Worm (Caenorhabditis elegans) whole organism, young adult: ENCODE measurements around the gene C01G12.16.

Experiments
- B0019.2 ChIP-seq: fragments of 200-800 bp; sonication (Bioruptor generic); conservative IDR thresholded peaks from 2 replicates; pipeline ENCODE4 v1.3.6; 2022; ENCODE audit warnings: missing genetic modification reagents, missing genetic modification characterization, missing compliant biosample characterization
- B0336.3 ChIP-seq: fragments of 200-800 bp; sonication (Bioruptor generic); IDR thresholded peaks from 2 replicates; pipeline ENCODE4 v1.3.6; 2022; ENCODE audit warnings: missing genetic modification characterization, missing compliant biosample characterization
- F37B4.10 ChIP-seq: fragments of 200-800 bp; sonication (Bioruptor generic); IDR thresholded peaks from 2 replicates; pipeline ENCODE4 v1.3.6; 2022; ENCODE audit warnings: missing genetic modification characterization, missing compliant biosample characterization
- F57C9.4 ChIP-seq: sonication (generic microtip); optimal IDR thresholded peaks from 2 replicates; lab custom pipeline; 2017; ENCODE audit warnings: mild to moderate bottlenecking, missing genetic modification characterization, missing compliant biosample characterization
- K11D2.4 ChIP-seq: fragments of 200-800 bp; sonication (Bioruptor generic); IDR thresholded peaks from 2 replicates; pipeline ENCODE4 v1.3.6; 2022; ENCODE audit warnings: missing genetic modification reagents, missing genetic modification characterization, missing compliant biosample characterization
- T07F8.4 ChIP-seq: sonication (generic microtip); optimal IDR thresholded peaks from 2 replicates; lab custom pipeline; 2016; ENCODE audit warnings: mild to moderate bottlenecking, missing genetic modification characterization, moderate library complexity, missing compliant biosample characterization
- T26A5.8 ChIP-seq: sonication (generic microtip); optimal IDR thresholded peaks from 2 replicates; lab custom pipeline; 2016; ENCODE audit warnings: missing genetic modification characterization, missing compliant biosample characterization
- Y53F4B.3 ChIP-seq: fragments of 200-800 bp; sonication (Bioruptor generic); IDR thresholded peaks from 2 replicates; pipeline ENCODE4 v1.3.6; 2022; ENCODE audit warnings: missing genetic modification reagents, missing genetic modification characterization, missing compliant biosample characterization
- Y79H2A.3 ChIP-seq: fragments of 200-800 bp; sonication (Bioruptor generic); conservative IDR thresholded peaks from 2 replicates; pipeline ENCODE4 v1.3.6; 2022; ENCODE audit warnings: missing genetic modification reagents, missing genetic modification characterization, missing compliant biosample characterization
- atf-7 ChIP-seq: sonication (generic microtip); optimal IDR thresholded peaks from 2 replicates; lab custom pipeline; 2017; ENCODE audit warnings: mild to moderate bottlenecking, missing genetic modification characterization, missing compliant biosample characterization
- ceh-40 ChIP-seq: fragments of 200-800 bp; sonication (Bioruptor generic); IDR thresholded peaks from 2 replicates; pipeline ENCODE4 v1.3.6; 2022; ENCODE audit warnings: missing genetic modification characterization, missing compliant biosample characterization
- dpl-1 ChIP-seq: fragments of 150-350 bp; optimal IDR thresholded peaks from 2 replicates; lab custom pipeline; 2014; ENCODE audit warnings: missing biosample characterization, missing genetic modification reagents, missing genetic modification characterization
- egl-18 ChIP-seq: fragments of 200-800 bp; sonication (Bioruptor generic); IDR thresholded peaks from 2 replicates; pipeline ENCODE4 v1.3.6; 2022; ENCODE audit warnings: missing genetic modification reagents, missing genetic modification characterization, missing compliant biosample characterization
- ekl-4 ChIP-seq: fragments of 200-800 bp; sonication (Bioruptor generic); IDR thresholded peaks from 2 replicates; pipeline ENCODE4 v1.3.6; 2022; ENCODE audit warnings: missing genetic modification reagents, missing genetic modification characterization, missing compliant biosample characterization
- gei-17 ChIP-seq: fragments of 200-800 bp; sonication (Bioruptor generic); optimal IDR thresholded peaks from 2 replicates; lab custom pipeline; 2018; ENCODE audit warnings: mild to moderate bottlenecking, missing genetic modification characterization, missing compliant biosample characterization
- hmg-20 ChIP-seq: fragments of 200-800 bp; sonication (Bioruptor generic); IDR thresholded peaks from 2 replicates; pipeline ENCODE4 v1.3.6; 2022; ENCODE audit warnings: missing genetic modification reagents, missing genetic modification characterization, missing compliant biosample characterization
- madf-6 ChIP-seq: fragments of 200-800 bp; sonication (Bioruptor generic); IDR thresholded peaks from 2 replicates; pipeline ENCODE4 v1.3.6; 2022; ENCODE audit warnings: missing genetic modification reagents, missing genetic modification characterization, missing compliant biosample characterization
- mcd-1 ChIP-seq: fragments of 200-800 bp; sonication (Bioruptor generic); IDR thresholded peaks from 2 replicates; pipeline ENCODE4 v1.3.6; 2022; ENCODE audit warnings: missing genetic modification reagents, missing genetic modification characterization, missing compliant biosample characterization
- nfyb-1 ChIP-seq: fragments of 200-800 bp; sonication (Bioruptor generic); IDR thresholded peaks from 2 replicates; pipeline ENCODE4 v1.3.6; 2022; ENCODE audit warnings: missing genetic modification reagents, missing genetic modification characterization, missing compliant biosample characterization
- nhr-120 ChIP-seq: fragments of 200-800 bp; sonication (Bioruptor generic); IDR thresholded peaks from 2 replicates; pipeline ENCODE4 v1.3.6; 2022; ENCODE audit warnings: missing genetic modification characterization, missing compliant biosample characterization
- nhr-90 ChIP-seq: sonication (generic microtip); optimal IDR thresholded peaks from 2 replicates; lab custom pipeline; 2016; ENCODE audit warnings: missing genotype, mild to moderate bottlenecking, missing genetic modification characterization, missing compliant biosample characterization
- pbrm-1 ChIP-seq: fragments of 200-800 bp; sonication (Bioruptor generic); IDR thresholded peaks from 2 replicates; pipeline ENCODE4 v1.3.6; 2022; ENCODE audit warnings: missing genetic modification reagents, missing genetic modification characterization, missing compliant biosample characterization
- pha-4 ChIP-seq: fragments of 150-350 bp; sonication (generic microtip); optimal IDR thresholded peaks from 2 replicates; lab custom pipeline; 2014; ENCODE audit warnings: missing biosample characterization, missing genetic modification reagents, missing genetic modification characterization
- sea-2 ChIP-seq: fragments of 200-800 bp; sonication (Bioruptor generic); IDR thresholded peaks from 2 replicates; pipeline ENCODE4 v1.3.6; 2022; ENCODE audit warnings: missing genetic modification characterization, missing compliant biosample characterization
- snpc-1.3 ChIP-seq: sonication (generic microtip); optimal IDR thresholded peaks from 2 replicates; lab custom pipeline; 2017; ENCODE audit warnings: missing genetic modification characterization, mild to moderate bottlenecking, missing compliant biosample characterization, antibody characterized with exemption, moderate library complexity, missing genotype, missing genetic modification reagents; ENCODE audit not compliant: insufficient read depth
- tbx-9 ChIP-seq: sonication (generic microtip); optimal IDR thresholded peaks from 2 replicates; lab custom pipeline; 2016; ENCODE audit warnings: borderline replicate concordance, missing genetic modification characterization, inconsistent platforms, missing compliant biosample characterization
- xnd-1 ChIP-seq: sonication (generic microtip); optimal IDR thresholded peaks from 2 replicates; lab custom pipeline; 2016; ENCODE audit warnings: missing genotype, missing genetic modification reagents, missing genetic modification characterization, missing compliant biosample characterization
- zfh-2 ChIP-seq: fragments of 200-800 bp; sonication (Bioruptor generic); conservative IDR thresholded peaks from 2 replicates; pipeline ENCODE4 v1.3.6; 2022; ENCODE audit warnings: missing genetic modification reagents, missing genetic modification characterization, missing compliant biosample characterization
- ztf-25 ChIP-seq: fragments of 200-800 bp; sonication (Bioruptor generic); IDR thresholded peaks from 2 replicates; pipeline ENCODE4 v1.3.6; 2022; ENCODE audit warnings: missing genetic modification reagents, missing genetic modification characterization, missing compliant biosample characterization
- ztf-3 ChIP-seq: fragments of 200-800 bp; sonication (Bioruptor generic); optimal IDR thresholded peaks from 2 replicates; lab custom pipeline; 2018; ENCODE audit warnings: mild to moderate bottlenecking, missing genetic modification characterization, missing compliant biosample characterization

C01G12.16 gene

ce11 chrIII:4208210-4208609 lies 47.2 kb downstream of the C01G12.16 start (continued):
- TF ChIP-seq madf-6 (GFP tag; lab: Robert Waterston, UW) = peak; percentile 40; the same call in 1 of the 2 replicates
- peak; percentile 54; the same call in 1 of the 2 replicates for TF ChIP-seq pbrm-1 (GFP tag; lab: Robert Waterston, UW)
- TF ChIP-seq ztf-3 = no peak
- no peak for TF ChIP-seq T26A5.8 (tag; lab: Kevin White, UChicago)
- TF ChIP-seq gei-17 = no peak
- no peak for TF ChIP-seq ztf-25 (GFP tag; lab: Robert Waterston, UW)
- TF ChIP-seq T07F8.4 (tag; lab: Kevin White, UChicago) = no peak
- no peak for TF ChIP-seq dpl-1
- no peak for TF ChIP-seq tbx-9 (tag; lab: Kevin White, UChicago)
- no peak for TF ChIP-seq Y79H2A.3 (GFP tag; lab: Robert Waterston, UW)
- TF ChIP-seq egl-18 (GFP tag; lab: Robert Waterston, UW) = no peak
- TF ChIP-seq B0336.3 (GFP tag; lab: Robert Waterston, UW) = peak; percentile 65
- no peak for TF ChIP-seq ceh-40 (GFP tag; lab: Robert Waterston, UW)
- peak; percentile 15 for TF ChIP-seq snpc-1.3 (tag; lab: Kevin White, UChicago)
- TF ChIP-seq atf-7 (tag; lab: Kevin White, UChicago) = no peak
- TF ChIP-seq mcd-1 (GFP tag; lab: Robert Waterston, UW) = no peak
- no peak for TF ChIP-seq zfh-2 (GFP tag; lab: Robert Waterston, UW)
- TF ChIP-seq Y53F4B.3 (GFP tag; lab: Robert Waterston, UW) = no peak
- TF ChIP-seq pha-4 = no peak
- no peak for TF ChIP-seq B0019.2 (GFP tag; lab: Robert Waterston, UW)
- TF ChIP-seq F57C9.4 = no peak

DNA sequence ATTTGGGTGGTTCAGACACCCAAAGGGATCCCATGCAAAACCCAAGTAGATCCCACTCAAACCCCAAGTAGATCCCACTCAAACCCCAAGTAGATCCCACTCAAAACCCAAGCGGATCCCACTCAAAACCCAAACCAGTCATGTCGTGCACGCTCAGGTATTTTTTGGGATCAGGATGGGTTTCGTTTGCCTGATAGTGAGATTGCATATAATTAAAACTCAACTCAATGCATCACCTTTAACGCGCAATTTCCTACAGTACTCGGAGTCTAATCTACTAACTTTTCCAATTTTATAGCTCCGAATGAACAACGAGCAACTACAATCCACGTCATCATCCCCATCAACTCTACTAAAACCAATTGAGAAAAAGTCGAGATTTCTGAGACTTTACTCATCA lies 48.2 kb downstream of the C01G12.16 start, which contains the start of gene phlp-2:
Gene phlp-2 (plus strand): TSS at position 301 of the 400 bp plus-strand sequence.
- TF ChIP-seq nfyb-1 (GFP tag; lab: Robert Waterston, UW) = 0 out of 2 replicates have a peak, but pooled peaks have one; percentile 19
- TF ChIP-seq xnd-1 = no peak
- TF ChIP-seq K11D2.4 = no peak
- no peak for TF ChIP-seq sea-2 (GFP tag; lab: Robert Waterston, UW)
- no peak for TF ChIP-seq nhr-120 (GFP tag; lab: Robert Waterston, UW)
- TF ChIP-seq, all 124 proteins: peak for 1

- TF ChIP-seq nhr-90 (tag; lab: Kevin White, UChicago) (no peak), nfyb-1 (GFP tag; lab: Robert Waterston, UW) (peak; percentile 94), egl-18 (GFP tag; lab: Robert Waterston, UW) (no peak), ekl-4 (GFP tag; lab: Robert Waterston, UW) (no peak), hmg-20 (GFP tag; lab: Robert Waterston, UW) (no peak), madf-6 (GFP tag; lab: Robert Waterston, UW) (no peak), F37B4.10 (no peak)
- TF ChIP-seq, all 124 proteins: peak for 1
These were observed 49.6 kb downstream of the C01G12.16 start for ce11 chrIII:4210661-4211060.
